Fruit fly (Drosophila melanogaster): Measurements from ENCODE around the gene CG14658.

dm6 chr3R:4840757-4841156 is 10.4 kb upstream of the CG14658 start:
- TF ChIP-seq CG31627 (GFP tag; optimal IDR thresholded peaks at IDR 0.05) (no peak), CG6276 (GFP tag; optimal IDR thresholded peaks at IDR 0.05) (no peak), CG6854 (GFP tag; optimal IDR thresholded peaks at IDR 0.05) (no peak), CG6163 (GFP tag; IDR thresholded peaks at IDR 0.05) (no peak), Eip78C (GFP tag) (no peak), net (GFP tag; optimal IDR thresholded peaks at IDR 0.05) (no peak), CG3919 (GFP tag; optimal IDR thresholded peaks at IDR 0.05) (no peak)

Data from whole organism, prepupa.